Fruit fly (Drosophila melanogaster) whole organism, embryonic: ENCODE data around the gene CG42366.
A peak's percentile ranks its signal among the peaks of the same experiment; 100 is the strongest.

Experiments used
- Bdp1 ChIP-seq: fragments of 200-800 bp; sonication (Bioruptor generic); optimal IDR thresholded peaks from 3 replicates; lab custom pipeline; 2016; ENCODE audit warnings: missing biosample characterization, missing genetic modification characterization
- CG10147 ChIP-seq: fragments of 200-800 bp; sonication (Bioruptor generic); optimal IDR thresholded peaks from 2 replicates; lab custom pipeline; 2019; ENCODE audit warnings: missing biosample characterization, mild to moderate bottlenecking, missing genetic modification characterization, moderate library complexity
- CG10431 ChIP-seq: fragments of 200-800 bp; sonication (Bioruptor generic); optimal IDR thresholded peaks from 3 replicates; lab custom pipeline; 2018; ENCODE audit warnings: missing biosample characterization, mild to moderate bottlenecking, missing genetic modification characterization
- CG12236 ChIP-seq: fragments of 200-800 bp; sonication (Bioruptor generic); optimal IDR thresholded peaks from 2 replicates; lab custom pipeline; 2016; ENCODE audit warnings: missing biosample characterization, missing genetic modification characterization
- CG12942 ChIP-seq: fragments of 200-800 bp; sonication (Bioruptor generic); optimal IDR thresholded peaks from 3 replicates; lab custom pipeline; 2016; ENCODE audit warnings: missing biosample characterization, missing genetic modification characterization
- CG15514 ChIP-seq: fragments of 200-800 bp; sonication (Bioruptor generic); optimal IDR thresholded peaks from 3 replicates; lab custom pipeline; 2017; ENCODE audit warnings: missing biosample characterization, missing genetic modification characterization, mild to moderate bottlenecking, moderate library complexity, missing genetic modification reagents
- CG17186 ChIP-seq: fragments of 200-800 bp; sonication (Bioruptor generic); optimal IDR thresholded peaks from 3 replicates; lab custom pipeline; 2017; ENCODE audit warnings: missing biosample characterization, missing genetic modification reagents, missing genetic modification characterization
- CG6272 ChIP-seq: fragments of 200-800 bp; sonication (Bioruptor generic); IDR thresholded peaks from 2 replicates; pipeline ENCODE4 v1.3.6; 2022; ENCODE audit warnings: missing biosample characterization, missing genetic modification characterization
- CG6765 ChIP-seq: fragments of 200-800 bp; sonication (Bioruptor generic); optimal IDR thresholded peaks from 3 replicates; lab custom pipeline; 2017; ENCODE audit warnings: missing biosample characterization, mild to moderate bottlenecking, missing genetic modification characterization
- CG7271 ChIP-seq: fragments of 200-800 bp; sonication (Bioruptor generic); optimal IDR thresholded peaks from 2 replicates; lab custom pipeline; 2018; ENCODE audit warnings: missing biosample characterization, mild to moderate bottlenecking, missing genetic modification characterization, moderate library complexity
- CG7556 ChIP-seq: fragments of 200-800 bp; sonication (Bioruptor generic); optimal IDR thresholded peaks from 2 replicates; lab custom pipeline; 2017; ENCODE audit warnings: missing biosample characterization, mild to moderate bottlenecking, missing genetic modification characterization
- CG8089 ChIP-seq: fragments of 200-800 bp; sonication (Bioruptor generic); optimal IDR thresholded peaks from 3 replicates; lab custom pipeline; 2016; ENCODE audit warnings: missing biosample characterization, missing genetic modification characterization
- CG8944 ChIP-seq: fragments of 200-800 bp; sonication (Bioruptor generic); optimal IDR thresholded peaks from 3 replicates; lab custom pipeline; 2016; ENCODE audit warnings: missing biosample characterization, missing genetic modification characterization
- CkIIα-i1 ChIP-seq: fragments of 200-800 bp; sonication (Bioruptor generic); IDR thresholded peaks from 2 replicates; pipeline ENCODE4 v1.3.6; 2022; ENCODE audit warnings: missing biosample characterization, missing genetic modification characterization
- Dad ChIP-seq: fragments of 200-800 bp; sonication (Bioruptor generic); optimal IDR thresholded peaks from 3 replicates; lab custom pipeline; 2016; ENCODE audit warnings: missing biosample characterization, missing genetic modification characterization
- Dbx ChIP-seq: fragments of 200-800 bp; sonication (Bioruptor generic); IDR thresholded peaks from 3 replicates; pipeline ENCODE4 v1.3.6; 2022; ENCODE audit warnings: missing biosample characterization, missing genetic modification characterization
- Deaf1 ChIP-seq: fragments of 200-800 bp; optimal IDR thresholded peaks from 3 replicates; lab custom pipeline; 2019; ENCODE audit warnings: missing biosample characterization, mild to moderate bottlenecking, missing genetic modification characterization, moderate library complexity
- Dll ChIP-seq: fragments of 200-800 bp; sonication (Bioruptor generic); IDR thresholded peaks from 4 replicates; pipeline ENCODE4 v1.3.6; 2022; ENCODE audit warnings: missing biosample characterization, missing genetic modification characterization; ENCODE audit not compliant: partially characterized antibody
- ERR ChIP-seq: fragments of 200-800 bp; sonication (Bioruptor generic); optimal IDR thresholded peaks from 2 replicates; lab custom pipeline; 2016; ENCODE audit warnings: missing biosample characterization, missing genetic modification characterization
- Hand ChIP-seq: fragments of 200-800 bp; sonication (Bioruptor generic); optimal IDR thresholded peaks from 2 replicates; lab custom pipeline; 2017; ENCODE audit warnings: mild to moderate bottlenecking, missing biosample characterization, missing genetic modification reagents, missing genetic modification characterization
- Hmr ChIP-seq: fragments of 200-800 bp; sonication (Bioruptor generic); optimal IDR thresholded peaks from 3 replicates; lab custom pipeline; 2017; ENCODE audit warnings: mild to moderate bottlenecking, missing biosample characterization, missing genetic modification reagents, missing genetic modification characterization
- MBD-R2 ChIP-seq: fragments of 200-800 bp; sonication (Bioruptor generic); IDR thresholded peaks from 2 replicates; pipeline ENCODE4 v1.3.6; 2022; ENCODE audit warnings: missing biosample characterization, missing genetic modification characterization
- Med ChIP-seq: fragments of 200-800 bp; sonication (Bioruptor generic); peaks from one replicate; lab custom pipeline; 2016; ENCODE audit warnings: missing biosample characterization, missing genetic modification characterization, mild to moderate bottlenecking, inconsistent platforms, moderate library complexity
- NFAT ChIP-seq: fragments of 200-800 bp; sonication (Bioruptor generic); IDR thresholded peaks from 2 replicates; pipeline ENCODE4 v1.3.6; 2022; ENCODE audit warnings: missing biosample characterization, missing genetic modification characterization
- Nf-YC ChIP-seq: fragments of 200-800 bp; optimal IDR thresholded peaks from 3 replicates; lab custom pipeline; 2019; ENCODE audit warnings: missing biosample characterization, mild to moderate bottlenecking, missing genetic modification characterization, moderate library complexity
- Sox100B ChIP-seq: fragments of 200-800 bp; sonication (Bioruptor generic); optimal IDR thresholded peaks from 3 replicates; lab custom pipeline; 2018; ENCODE audit warnings: missing biosample characterization, mild to moderate bottlenecking, missing genetic modification characterization
- Sox102F ChIP-seq: fragments of 200-800 bp; sonication (Bioruptor generic); optimal IDR thresholded peaks from 2 replicates; lab custom pipeline; 2018; ENCODE audit warnings: missing biosample characterization, mild to moderate bottlenecking, missing genetic modification characterization, moderate library complexity
- Xbp1 ChIP-seq: fragments of 200-800 bp; sonication (Bioruptor generic); optimal IDR thresholded peaks from 3 replicates; lab custom pipeline; 2016; ENCODE audit warnings: missing biosample characterization, mild to moderate bottlenecking, missing genetic modification characterization
- ase ChIP-seq: fragments of 200-800 bp; sonication (Bioruptor generic); IDR thresholded peaks from 3 replicates; pipeline ENCODE4 v1.3.6; 2022; ENCODE audit warnings: missing biosample characterization, missing genetic modification characterization
- cas ChIP-seq: fragments of 200-800 bp; sonication (Bioruptor generic); IDR thresholded peaks from 2 replicates; pipeline ENCODE4 v1.3.6; 2022; ENCODE audit warnings: missing biosample characterization, missing genetic modification characterization
- cg ChIP-seq: fragments of 200-800 bp; sonication (Bioruptor generic); optimal IDR thresholded peaks from 3 replicates; lab custom pipeline; 2019; ENCODE audit warnings: missing biosample characterization, mild to moderate bottlenecking, missing genetic modification characterization, moderate library complexity
- fd102C ChIP-seq: fragments of 200-800 bp; sonication (Bioruptor generic); optimal IDR thresholded peaks from 2 replicates; lab custom pipeline; 2018; ENCODE audit warnings: missing biosample characterization, mild to moderate bottlenecking, missing genetic modification characterization, moderate library complexity
- gcm2 ChIP-seq: fragments of 200-800 bp; sonication (Bioruptor generic); optimal IDR thresholded peaks from 2 replicates; lab custom pipeline; 2016; ENCODE audit warnings: missing biosample characterization, missing genetic modification characterization
- lov ChIP-seq, 2 experiments: fragments of 200-800 bp in 1 of 2; fragments of >200 bp in 1 of 2; sonication (Bioruptor generic) in 1 of 2; IDR thresholded peaks in 1 of 2; optimal IDR thresholded peaks in 1 of 2; 2 replicates in 1 of 2; 3 replicates in 1 of 2; pipeline versions ENCODE4 v1.3.6 to Lab custom; 2017 to 2022; ENCODE audit warnings: missing biosample characterization in 1 of 2, missing genetic modification characterization in 1 of 2
- mam ChIP-seq: fragments of 200-800 bp; sonication (Bioruptor generic); optimal IDR thresholded peaks from 3 replicates; lab custom pipeline; 2016; ENCODE audit warnings: missing biosample characterization, missing genetic modification characterization
- mld ChIP-seq: fragments of 200-800 bp; sonication (Bioruptor generic); IDR thresholded peaks from 3 replicates; pipeline ENCODE4 v1.3.6; 2022; ENCODE audit warnings: missing biosample characterization, missing genetic modification characterization; ENCODE audit not compliant: partially characterized antibody
- nau ChIP-seq: fragments of 200-800 bp; sonication (Bioruptor generic); optimal IDR thresholded peaks from 3 replicates; lab custom pipeline; 2017; ENCODE audit warnings: missing biosample characterization, mild to moderate bottlenecking, missing genetic modification characterization, missing genetic modification reagents
- nerfin-1 ChIP-seq: fragments of 200-800 bp; sonication (Bioruptor generic); optimal IDR thresholded peaks from 3 replicates; lab custom pipeline; 2019; ENCODE audit warnings: missing biosample characterization, mild to moderate bottlenecking, missing genetic modification characterization, moderate library complexity
- onecut ChIP-seq: fragments of 200-800 bp; sonication (Bioruptor generic); IDR thresholded peaks from 2 replicates; pipeline ENCODE4 v1.3.6; 2022; ENCODE audit warnings: missing biosample characterization, missing genetic modification characterization
- org-1 ChIP-seq: fragments of 200-800 bp; sonication (Bioruptor generic); optimal IDR thresholded peaks from 2 replicates; lab custom pipeline; 2017; ENCODE audit warnings: missing biosample characterization, missing genetic modification characterization
- p53 ChIP-seq: fragments of 200-800 bp; sonication (Bioruptor generic); optimal IDR thresholded peaks from 2 replicates; lab custom pipeline; 2016; ENCODE audit warnings: missing biosample characterization, missing genetic modification characterization
- repo ChIP-seq: fragments of 200-800 bp; sonication (Bioruptor generic); optimal IDR thresholded peaks from 2 replicates; lab custom pipeline; 2016; ENCODE audit warnings: missing biosample characterization, missing genetic modification characterization
- sens ChIP-seq: fragments of 200-800 bp; sonication (Bioruptor generic); peaks from one replicate; lab custom pipeline; 2016; ENCODE audit warnings: missing biosample characterization, missing genetic modification characterization
- sens-2 ChIP-seq: fragments of 200-800 bp; sonication (Bioruptor generic); IDR thresholded peaks from 2 replicates; pipeline ENCODE4 v1.3.6; 2022; ENCODE audit warnings: missing biosample characterization, missing genetic modification characterization
- tap ChIP-seq: fragments of 200-800 bp; optimal IDR thresholded peaks from 3 replicates; lab custom pipeline; 2019; ENCODE audit warnings: missing biosample characterization, mild to moderate bottlenecking, missing genetic modification characterization, moderate library complexity
- vvl ChIP-seq: fragments of 200-800 bp; sonication (Bioruptor generic); IDR thresholded peaks from 2 replicates; pipeline ENCODE4 v1.3.6; 2022; ENCODE audit warnings: missing biosample characterization, missing genetic modification characterization
- wek ChIP-seq: fragments of 200-800 bp; sonication (Bioruptor generic); optimal IDR thresholded peaks from 3 replicates; lab custom pipeline; 2018; ENCODE audit warnings: missing biosample characterization, mild to moderate bottlenecking, missing genetic modification characterization, moderate library complexity
- zen ChIP-seq: fragments of 200-800 bp; sonication (Bioruptor generic); optimal IDR thresholded peaks from 3 replicates; lab custom pipeline; 2018; ENCODE audit warnings: missing biosample characterization, mild to moderate bottlenecking, missing genetic modification characterization, moderate library complexity
- zfh1 ChIP-seq: fragments of 200-800 bp; sonication (Bioruptor generic); IDR thresholded peaks from 3 replicates; pipeline ENCODE4 v1.3.6; 2022; ENCODE audit warnings: missing biosample characterization, missing genetic modification characterization

CG42366 gene

dm6 chr2L:9907320-9908256, 17.4 kb upstream of the CG42366 start (continued):
- TF ChIP-seq Dll (GFP tag; lab: Robert Waterston, UW) (no peak), CG12236 (no peak), cas (no peak), mam (no peak), Dad (GFP tag; lab: Kevin White, UChicago) (no peak), Nf-YC (tag; lab: Kevin White, UChicago) (peak; percentile 48), sens-2 (GFP tag; lab: Robert Waterston, UW) (no peak), CG6765 (GFP tag; lab: Kevin White, UChicago) (no peak), Hmr (GFP tag; lab: Kevin White, UChicago) (peak; percentile 1), Sox102F (GFP tag; lab: Kevin White, UChicago) (peak; percentile 58), Deaf1 (tag; lab: Kevin White, UChicago) (peak; percentile 52), Dbx (GFP tag; lab: Robert Waterston, UW) (no peak), p53 (GFP tag; lab: Kevin White, UChicago) (no peak), ERR (GFP tag; lab: Kevin White, UChicago) (no peak), ase (GFP tag; lab: Robert Waterston, UW) (no peak), onecut (GFP tag; lab: Robert Waterston, UW) (no peak; the same call in 1 of the 2 replicates), Sox100B (GFP tag; lab: Kevin White, UChicago) (peak; percentile 4), MBD-R2 (GFP tag; lab: Robert Waterston, UW) (peak; percentile 20; the same call in 1 of the 2 replicates), mld (no peak), wek (GFP tag; lab: Kevin White, UChicago) (no peak), CG17186 (no peak), CG8089 (GFP tag; lab: Kevin White, UChicago) (no peak), org-1 (GFP tag; lab: Kevin White, UChicago) (no peak), gcm2 (GFP tag; lab: Kevin White, UChicago) (no peak), CG12942 (GFP tag; lab: Kevin White, UChicago) (no peak), Hand (GFP tag; lab: Kevin White, UChicago) (no peak), CG7271 (tag; lab: Kevin White, UChicago) (no peak), vvl (GFP tag; lab: Robert Waterston, UW) (peak; percentile 7; the same call in 1 of the 2 replicates), CG8944 (GFP tag; lab: Kevin White, UChicago) (no peak), repo (no peak), CG6272 (no peak), CkIIα-i1 (GFP tag; lab: Robert Waterston, UW) (no peak), tap (tag; lab: Kevin White, UChicago) (no peak), Xbp1 (GFP tag; lab: Kevin White, UChicago) (no peak), sens (GFP tag; lab: Kevin White, UChicago) (no peak), NFAT (no peak), zen (no peak), CG15514 (GFP tag; lab: Kevin White, UChicago) (no peak), CG10147 (GFP tag; lab: Kevin White, UChicago) (no peak), Med (GFP tag; lab: Kevin White, UChicago) (peak; percentile 86), nerfin-1 (tag; lab: Kevin White, UChicago) (no peak), lov (optimal IDR thresholded peaks at IDR 0.05; lab: Kevin White, UChicago) (no peak), lov (GFP tag; IDR thresholded peaks at IDR 0.05; lab: Robert Waterston, UW) (no peak), Bdp1 (no peak), nau (GFP tag; lab: Kevin White, UChicago) (peak; percentile 30), CG10431 (GFP tag; lab: Kevin White, UChicago) (no peak), fd102C (no peak), cg (peak; percentile 85), CG7556 (GFP tag; lab: Kevin White, UChicago) (no peak), zfh1 (GFP tag; lab: Robert Waterston, UW) (no peak)
